Fruit fly (Drosophila melanogaster) whole organism, embryonic: ENCODE data around the gene CG6052.

Experiments
- Abd-B ChIP-seq: fragments of 200-800 bp; sonication (Bioruptor generic); optimal IDR thresholded peaks from 2 replicates; lab custom pipeline; 2018; ENCODE audit warnings: missing biosample characterization, mild to moderate bottlenecking, missing genetic modification characterization, moderate library complexity
- Awh ChIP-seq: fragments of 200-800 bp; sonication (Bioruptor generic); IDR thresholded peaks from 2 replicates; pipeline ENCODE4, ENCODE4 v1.3.6; 2022; ENCODE audit warnings: missing biosample characterization, missing genetic modification characterization
- Bgb ChIP-seq: fragments of 200-800 bp; sonication (Bioruptor generic); IDR thresholded peaks from 2 replicates; pipeline ENCODE4 v1.3.6; 2022; ENCODE audit warnings: missing biosample characterization, missing genetic modification characterization; ENCODE audit not compliant: partially characterized antibody
- CG10321 ChIP-seq: fragments of 200-800 bp; sonication (Bioruptor generic); IDR thresholded peaks from 2 replicates; pipeline ENCODE4 v1.3.6; 2022; ENCODE audit warnings: missing biosample characterization, missing genetic modification characterization
- CG10543 ChIP-seq: fragments of 200-800 bp; sonication (Bioruptor generic); optimal IDR thresholded peaks from 3 replicates; lab custom pipeline; 2017; ENCODE audit warnings: missing biosample characterization, mild to moderate bottlenecking, missing genetic modification characterization, moderate library complexity
- CG14441 ChIP-seq: fragments of 200-800 bp; sonication (Bioruptor generic); IDR thresholded peaks from 2 replicates; pipeline ENCODE4 v1.3.6; 2022; ENCODE audit warnings: missing biosample characterization, missing genetic modification characterization
- CG1603 ChIP-seq: fragments of 200-800 bp; sonication (Bioruptor generic); optimal IDR thresholded peaks from 2 replicates; lab custom pipeline; 2019; ENCODE audit warnings: missing biosample characterization, mild to moderate bottlenecking, missing genetic modification characterization, moderate library complexity
- CG30403 ChIP-seq: fragments of 200-800 bp; sonication (Bioruptor generic); optimal IDR thresholded peaks from 3 replicates; lab custom pipeline; 2016; ENCODE audit warnings: missing biosample characterization, missing genetic modification characterization
- CG31388 ChIP-seq: fragments of 200-800 bp; sonication (Bioruptor generic); optimal IDR thresholded peaks from 2 replicates; lab custom pipeline; 2016; ENCODE audit warnings: missing biosample characterization, missing genetic modification characterization
- CG31441 ChIP-seq: fragments of 200-800 bp; sonication (Bioruptor generic); IDR thresholded peaks from 2 replicates; pipeline ENCODE4 v1.3.6; 2022; ENCODE audit warnings: missing biosample characterization, missing genetic modification characterization
- CG5180 ChIP-seq: fragments of 200-800 bp; sonication (Bioruptor generic); optimal IDR thresholded peaks from 3 replicates; lab custom pipeline; 2017; ENCODE audit warnings: missing biosample characterization, missing genetic modification characterization, mild to moderate bottlenecking, moderate library complexity, missing genetic modification reagents
- CG9437 ChIP-seq: fragments of 200-800 bp; sonication (Bioruptor generic); optimal IDR thresholded peaks from 2 replicates; lab custom pipeline; 2018; ENCODE audit warnings: missing biosample characterization, mild to moderate bottlenecking, missing genetic modification characterization
- CG9609 ChIP-seq: fragments of 200-800 bp; sonication (Bioruptor generic); optimal IDR thresholded peaks from 3 replicates; lab custom pipeline; 2016; ENCODE audit warnings: missing biosample characterization, missing genetic modification characterization
- Dbx ChIP-seq: fragments of 200-800 bp; sonication (Bioruptor generic); IDR thresholded peaks from 3 replicates; pipeline ENCODE4 v1.3.6; 2022; ENCODE audit warnings: missing biosample characterization, missing genetic modification characterization
- Doc2 ChIP-seq: fragments of 200-800 bp; sonication (Bioruptor generic); IDR thresholded peaks from 2 replicates; pipeline ENCODE4 v1.3.6; 2022; ENCODE audit warnings: missing biosample characterization, missing genetic modification characterization
- HmgZ ChIP-seq: fragments of 200-800 bp; sonication (Bioruptor generic); optimal IDR thresholded peaks from 2 replicates; lab custom pipeline; 2018; ENCODE audit warnings: missing biosample characterization, mild to moderate bottlenecking, missing genetic modification characterization
- MESR4 ChIP-seq: fragments of 200-800 bp; sonication (Bioruptor generic); optimal IDR thresholded peaks from 2 replicates; lab custom pipeline; 2018; ENCODE audit warnings: missing biosample characterization, mild to moderate bottlenecking, missing genetic modification characterization, moderate library complexity
- Meics ChIP-seq: fragments of 200-800 bp; sonication (Bioruptor generic); optimal IDR thresholded peaks from 2 replicates; lab custom pipeline; 2017; ENCODE audit warnings: missing biosample characterization, mild to moderate bottlenecking, missing genetic modification characterization
- Nf-YA ChIP-seq: fragments of 200-800 bp; sonication (Bioruptor generic); IDR thresholded peaks from 2 replicates; pipeline ENCODE4 v1.3.6; 2022; ENCODE audit warnings: missing biosample characterization, missing genetic modification characterization
- ase ChIP-seq: fragments of 200-800 bp; sonication (Bioruptor generic); IDR thresholded peaks from 3 replicates; pipeline ENCODE4 v1.3.6; 2022; ENCODE audit warnings: missing biosample characterization, missing genetic modification characterization
- ato ChIP-seq: fragments of 200-800 bp; sonication (Bioruptor generic); IDR thresholded peaks from 2 replicates; pipeline ENCODE4 v1.3.6; 2022; ENCODE audit warnings: missing biosample characterization, missing genetic modification characterization; ENCODE audit not compliant: partially characterized antibody
- bowl ChIP-seq: fragments of 200-800 bp; sonication (Bioruptor generic); IDR thresholded peaks from 2 replicates; pipeline ENCODE4 v1.3.6; 2022; ENCODE audit warnings: missing biosample characterization, missing genetic modification characterization
- cas ChIP-seq: fragments of 200-800 bp; sonication (Bioruptor generic); IDR thresholded peaks from 2 replicates; pipeline ENCODE4 v1.3.6; 2022; ENCODE audit warnings: missing biosample characterization, missing genetic modification characterization
- chinmo ChIP-seq: fragments of 200-800 bp; sonication (Bioruptor generic); IDR thresholded peaks from 4 replicates; pipeline ENCODE4 v1.3.6; 2022; ENCODE audit warnings: missing biosample characterization, missing genetic modification characterization; ENCODE audit not compliant: partially characterized antibody
- da ChIP-seq: fragments of 200-800 bp; sonication (Bioruptor generic); optimal IDR thresholded peaks from 2 replicates; lab custom pipeline; 2016; ENCODE audit warnings: missing biosample characterization, missing genetic modification characterization
- dati ChIP-seq: fragments of 200-800 bp; sonication (Bioruptor generic); IDR thresholded peaks from 2 replicates; pipeline ENCODE4 v1.3.6; 2022; ENCODE audit warnings: missing biosample characterization, missing genetic modification characterization
- dimm ChIP-seq: fragments of 200-800 bp; sonication (Bioruptor generic); IDR thresholded peaks from 2 replicates; pipeline ENCODE4 v1.3.6; 2022; ENCODE audit warnings: missing biosample characterization, missing genetic modification characterization
- disco-r ChIP-seq: fragments of 200-800 bp; sonication (Bioruptor generic); optimal IDR thresholded peaks from 2 replicates; lab custom pipeline; 2016; ENCODE audit warnings: missing biosample characterization, missing genetic modification characterization
- dpn ChIP-seq, 2 experiments: fragments of 200-800 bp; sonication (Bioruptor generic); optimal IDR thresholded peaks; 3 replicates each; lab custom pipeline; 2016; ENCODE audit warnings: missing biosample characterization in 2 of 2, missing genetic modification characterization in 2 of 2
- hb ChIP-seq: fragments of 200-800 bp; sonication (Bioruptor generic); IDR thresholded peaks from 3 replicates; pipeline ENCODE4 v1.3.6; 2022; ENCODE audit warnings: missing biosample characterization, missing genetic modification characterization; ENCODE audit not compliant: partially characterized antibody
- kay ChIP-seq: fragments of 200-800 bp; sonication (Bioruptor generic); optimal IDR thresholded peaks from 2 replicates; lab custom pipeline; 2016; ENCODE audit warnings: missing biosample characterization, missing genetic modification characterization
- mirr ChIP-seq: fragments of 200-800 bp; sonication (Bioruptor generic); optimal IDR thresholded peaks from 3 replicates; lab custom pipeline; 2018; ENCODE audit warnings: missing biosample characterization, mild to moderate bottlenecking, missing genetic modification characterization
- mld ChIP-seq: fragments of 200-800 bp; sonication (Bioruptor generic); IDR thresholded peaks from 3 replicates; pipeline ENCODE4 v1.3.6; 2022; ENCODE audit warnings: missing biosample characterization, missing genetic modification characterization; ENCODE audit not compliant: partially characterized antibody
- onecut ChIP-seq: fragments of 200-800 bp; sonication (Bioruptor generic); IDR thresholded peaks from 2 replicates; pipeline ENCODE4 v1.3.6; 2022; ENCODE audit warnings: missing biosample characterization, missing genetic modification characterization
- pb ChIP-seq: fragments of 200-800 bp; sonication (Bioruptor generic); optimal IDR thresholded peaks from 3 replicates; lab custom pipeline; 2016; ENCODE audit warnings: missing biosample characterization, missing genetic modification characterization
- sc ChIP-seq, 3 experiments: fragments of >200 bp in 2 of 3; fragments of 200-800 bp in 1 of 3; sonication (Bioruptor generic) in 1 of 3; optimal IDR thresholded peaks; 2 replicates in 2 of 3; 3 replicates in 1 of 3; lab custom pipeline; 2017; ENCODE audit warnings: mild to moderate bottlenecking in 1 of 3, missing biosample characterization in 1 of 3, missing genetic modification characterization in 1 of 3, missing genetic modification reagents in 1 of 3
- schlank ChIP-seq: fragments of 200-800 bp; sonication (Bioruptor generic); optimal IDR thresholded peaks from 2 replicates; lab custom pipeline; 2018; ENCODE audit warnings: missing biosample characterization, mild to moderate bottlenecking, missing genetic modification characterization
- sens-2 ChIP-seq: fragments of 200-800 bp; sonication (Bioruptor generic); IDR thresholded peaks from 2 replicates; pipeline ENCODE4 v1.3.6; 2022; ENCODE audit warnings: missing biosample characterization, missing genetic modification characterization
- shn ChIP-seq: fragments of 200-800 bp; sonication (Bioruptor generic); optimal IDR thresholded peaks from 3 replicates; lab custom pipeline; 2016; ENCODE audit warnings: missing biosample characterization, missing genetic modification characterization
- slou ChIP-seq: fragments of 200-800 bp; sonication (Bioruptor generic); optimal IDR thresholded peaks from 3 replicates; lab custom pipeline; 2016; ENCODE audit warnings: missing biosample characterization, missing genetic modification characterization
- sug ChIP-seq: fragments of 200-800 bp; optimal IDR thresholded peaks from 2 replicates; lab custom pipeline; 2019; ENCODE audit warnings: missing biosample characterization, mild to moderate bottlenecking, missing genetic modification characterization, moderate library complexity
- tio ChIP-seq: fragments of 200-800 bp; sonication (Bioruptor generic); optimal IDR thresholded peaks from 2 replicates; lab custom pipeline; 2017; ENCODE audit warnings: missing biosample characterization, missing genetic modification characterization, inconsistent platforms
- trem ChIP-seq: fragments of 200-800 bp; optimal IDR thresholded peaks from 3 replicates; lab custom pipeline; 2019; ENCODE audit warnings: missing biosample characterization, mild to moderate bottlenecking, missing genetic modification characterization, moderate library complexity
- tup ChIP-seq: fragments of 200-800 bp; sonication (Bioruptor generic); optimal IDR thresholded peaks from 2 replicates; lab custom pipeline; 2016; ENCODE audit warnings: missing biosample characterization, mild to moderate bottlenecking, missing genetic modification characterization, moderate library complexity
- wdn ChIP-seq: fragments of 200-800 bp; sonication (Bioruptor generic); IDR thresholded peaks from 2 replicates; pipeline ENCODE4 v1.3.6; 2022; ENCODE audit warnings: missing biosample characterization, missing genetic modification characterization
- wek ChIP-seq: fragments of 200-800 bp; sonication (Bioruptor generic); optimal IDR thresholded peaks from 3 replicates; lab custom pipeline; 2018; ENCODE audit warnings: missing biosample characterization, mild to moderate bottlenecking, missing genetic modification characterization, moderate library complexity
- yki ChIP-seq: fragments of >200 bp; optimal IDR thresholded peaks from 3 replicates; lab custom pipeline; 2018
- zfh2 ChIP-seq: fragments of 200-800 bp; sonication (Bioruptor generic); optimal IDR thresholded peaks from 2 replicates; lab custom pipeline; 2016; ENCODE audit warnings: missing biosample characterization, missing genetic modification characterization

CG6052 gene

DNA sequence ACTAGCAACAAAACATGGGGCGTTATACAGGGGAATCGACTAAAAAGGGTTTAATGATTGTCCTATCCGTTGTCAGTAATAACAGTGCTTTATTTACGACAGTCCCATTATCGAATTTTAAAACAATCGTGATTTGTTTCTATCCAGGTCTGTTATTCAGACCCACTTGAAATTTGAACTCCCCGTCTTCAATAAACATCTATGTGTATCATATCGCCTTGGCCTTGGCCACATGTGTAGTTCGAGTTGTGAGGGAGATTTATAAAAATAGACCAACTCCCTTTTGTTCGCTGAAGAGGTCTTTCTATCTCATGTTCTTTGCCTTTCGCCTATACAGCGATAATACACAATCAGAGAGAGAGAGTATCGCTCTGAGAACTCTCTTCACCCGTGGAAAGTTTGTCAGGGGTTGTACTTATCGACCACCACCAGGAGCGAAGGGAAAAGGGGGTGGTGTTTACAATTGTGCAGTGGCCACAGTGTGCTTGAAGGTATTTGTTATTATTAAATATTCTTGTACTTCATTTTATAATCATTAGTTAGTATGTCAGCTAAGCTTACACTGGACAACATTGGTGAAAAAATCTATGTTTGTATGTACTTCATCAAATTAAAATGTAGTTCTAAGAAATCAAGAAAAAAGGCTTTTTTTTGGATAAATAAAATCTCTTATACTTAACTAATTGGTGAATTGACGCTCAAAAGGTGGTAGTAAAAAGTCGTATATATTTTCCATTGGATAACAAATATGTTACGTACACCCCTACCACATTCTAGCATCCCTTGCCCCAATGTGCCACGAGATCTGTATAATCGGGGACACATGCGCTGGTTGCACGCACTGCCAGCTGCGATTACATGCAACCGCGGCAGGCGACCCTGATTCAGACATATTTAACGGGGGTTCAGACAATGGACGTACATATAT lies 28.2 kb upstream of the CG6052 start (continued):
- TF ChIP-seq wdn (GFP tag; lab: Robert Waterston, UW) (no peak), pb (GFP tag; lab: Kevin White, UChicago) (peak; percentile 6), CG30403 (GFP tag; lab: Kevin White, UChicago) (peak; percentile 83), CG1603 (peak; percentile 46), CG10543 (peak; percentile 6), CG14441 (peak; percentile 42; the same call in 1 of the 2 replicates), ato (GFP tag; lab: Robert Waterston, UW) (no peak), HmgZ (tag; lab: Kevin White, UChicago) (peak; percentile 23), disco-r (GFP tag; lab: Kevin White, UChicago) (peak; percentile 38), sc (optimal IDR thresholded peaks at IDR 0.05; lab: Kevin White, UChicago) (no peak), sc (GFP tag; optimal IDR thresholded peaks at IDR 0.05; lab: Kevin White, UChicago) (peak; percentile 89), CG31441 (GFP tag; lab: Robert Waterston, UW) (peak; percentile 95), cas (GFP tag; lab: Robert Waterston, UW) (no peak), tio (GFP tag; lab: Kevin White, UChicago) (peak; percentile 74), bowl (GFP tag; lab: Robert Waterston, UW) (no peak), trem (tag; lab: Kevin White, UChicago) (peak; percentile 82), Nf-YA (GFP tag; lab: Robert Waterston, UW) (no peak; the same call in 1 of the 2 replicates), dimm (GFP tag; lab: Robert Waterston, UW) (no peak), da (GFP tag; lab: Kevin White, UChicago) (peak; percentile 56), yki (lab: Kevin White, UChicago) (no peak), wek (no peak), dati (GFP tag; lab: Robert Waterston, UW) (0 out of 2 replicates have a peak, but pooled peaks have one; percentile 5), hb (no peak), schlank (no peak), chinmo (GFP tag; lab: Robert Waterston, UW) (0 out of 4 replicates have a peak, but pooled peaks have one; percentile 8), dpn (GFP tag; optimal IDR thresholded peaks at IDR 0.05; lab: Kevin White, UChicago) (peak; percentile 34 to 67), sug (tag; lab: Kevin White, UChicago) (no peak), mirr (no peak), slou (peak; percentile 31), shn (peak; percentile 45), mld (GFP tag; lab: Robert Waterston, UW) (no peak), kay (GFP tag; lab: Kevin White, UChicago) (peak; percentile 35), MESR4 (GFP tag; lab: Kevin White, UChicago) (no peak), CG9437 (GFP tag; lab: Kevin White, UChicago) (peak; percentile 74), Dbx (no peak), CG5180 (peak; percentile 77), tup (GFP tag; lab: Kevin White, UChicago) (no peak), CG10321 (GFP tag; lab: Robert Waterston, UW) (no peak), ase (GFP tag; lab: Robert Waterston, UW) (peak; percentile 47; the same call in 1 of the 3 replicates), Meics (GFP tag; lab: Kevin White, UChicago) (peak; percentile 29), Bgb (GFP tag; lab: Robert Waterston, UW) (no peak), Doc2 (GFP tag; lab: Robert Waterston, UW) (no peak), Awh (peak; percentile 65), onecut (GFP tag; lab: Robert Waterston, UW) (peak; percentile 70), sens-2 (peak; percentile 55; the same call in 1 of the 2 replicates), zfh2 (GFP tag; lab: Kevin White, UChicago) (no peak), CG9609 (GFP tag; lab: Kevin White, UChicago) (peak; percentile 32), Abd-B (GFP tag; lab: Kevin White, UChicago) (peak; percentile 34), CG31388 (GFP tag; lab: Kevin White, UChicago) (peak; percentile 32)
